Fruit fly (Drosophila melanogaster): ENCODE data around the gene hry.
A peak's percentile ranks its signal among the peaks of the same experiment; 100 is the strongest.

hry gene

dm6 chr3L:8676500-8676899 is 941 bp downstream of the hry start:
- no peak for TF ChIP-seq noc (tag; optimal IDR thresholded peaks at IDR 0.05)

- no peak for TF ChIP-seq noc (tag; optimal IDR thresholded peaks at IDR 0.05)
Measured at dm6 chr3L:8677774-8678173, 2.2 kb downstream of the hry start.

- TF ChIP-seq noc (tag; optimal IDR thresholded peaks at IDR 0.05), result no peak
Measured at dm6 chr3L:8680353-8680752, 4.8 kb downstream of the hry start.

- no peak for TF ChIP-seq noc (tag; optimal IDR thresholded peaks at IDR 0.05)
Measured at dm6 chr3L:8681271-8681670, 5.7 kb downstream of the hry start.

dm6 chr3L:8681896-8682550 is 6.5 kb downstream of the hry start:
- no peak for TF ChIP-seq noc (tag; optimal IDR thresholded peaks at IDR 0.05)

- no peak for TF ChIP-seq noc (tag; optimal IDR thresholded peaks at IDR 0.05)
Measured at dm6 chr3L:8682551-8683375, 7.2 kb downstream of the hry start.

dm6 chr3L:8683773-8684172 is 8.2 kb downstream of the hry start:
- TF ChIP-seq noc (tag; optimal IDR thresholded peaks at IDR 0.05), result no peak

- no peak for TF ChIP-seq noc (tag; optimal IDR thresholded peaks at IDR 0.05)
Measured at dm6 chr3L:8684419-8685081, 9.0 kb downstream of the hry start.

- no peak for TF ChIP-seq noc (tag; optimal IDR thresholded peaks at IDR 0.05)
Measured at dm6 chr3L:8686646-8687045, 11.1 kb downstream of the hry start.

- peak; percentile 1 for TF ChIP-seq noc (tag; optimal IDR thresholded peaks at IDR 0.05)
Measured at dm6 chr3L:8688694-8689291, 13.2 kb downstream of the hry start.

dm6 chr3L:8689675-8690074 is 14.1 kb downstream of the hry start:
- TF ChIP-seq noc (tag; optimal IDR thresholded peaks at IDR 0.05), result no peak

dm6 chr3L:8690630-8691029 is 15.1 kb downstream of the hry start:
- TF ChIP-seq noc (tag; optimal IDR thresholded peaks at IDR 0.05), result no peak

dm6 chr3L:8691891-8692874 is 16.6 kb downstream of the hry start:
- peak; percentile 76 for TF ChIP-seq noc (tag; optimal IDR thresholded peaks at IDR 0.05)

- TF ChIP-seq noc (tag; optimal IDR thresholded peaks at IDR 0.05), result peak; percentile 50
Measured at dm6 chr3L:8693558-8694502, 18.3 kb downstream of the hry start.

Data from whole organism, larva.